Fruit fly (Drosophila melanogaster) whole organism, adult: ENCODE results near the gene edin.

Experiments
- CG11617 ChIP-seq: fragments of 200-800 bp; sonication (Bioruptor generic); optimal IDR thresholded peaks from 2 replicates; lab custom pipeline; 2017; ENCODE audit warnings: mild to moderate bottlenecking, missing biosample characterization, missing genetic modification reagents, missing genetic modification characterization
- CG14711 ChIP-seq: fragments of 200-800 bp; sonication (Bioruptor generic); optimal IDR thresholded peaks from 2 replicates; lab custom pipeline; 2018; ENCODE audit warnings: missing biosample characterization, mild to moderate bottlenecking, missing genetic modification characterization, moderate library complexity
- CG33017 ChIP-seq: fragments of 200-800 bp; sonication (Bioruptor generic); optimal IDR thresholded peaks from 2 replicates; lab custom pipeline; 2018; ENCODE audit warnings: missing biosample characterization, mild to moderate bottlenecking, missing genetic modification characterization, moderate library complexity
- CG5204 ChIP-seq: fragments of 200-800 bp; sonication (Bioruptor generic); optimal IDR thresholded peaks from 2 replicates; lab custom pipeline; 2016; ENCODE audit warnings: missing biosample characterization, missing genetic modification characterization
- CG7101 ChIP-seq: fragments of 200-800 bp; sonication (Bioruptor generic); optimal IDR thresholded peaks from 2 replicates; lab custom pipeline; 2018; ENCODE audit warnings: missing biosample characterization, mild to moderate bottlenecking, missing genetic modification characterization, moderate library complexity
- Clk ChIP-seq: fragments of 200-800 bp; sonication (Bioruptor generic); optimal IDR thresholded peaks from 2 replicates; lab custom pipeline; 2017; ENCODE audit warnings: missing biosample characterization, missing genetic modification characterization
- Hr96 ChIP-seq: fragments of 200-800 bp; sonication (Bioruptor generic); optimal IDR thresholded peaks from 2 replicates; lab custom pipeline; 2016; ENCODE audit warnings: missing biosample characterization, missing genetic modification characterization
- Mnt ChIP-seq: fragments of 200-800 bp; sonication (Bioruptor generic); optimal IDR thresholded peaks from 2 replicates; lab custom pipeline; 2016; ENCODE audit warnings: missing biosample characterization, mild to moderate bottlenecking, missing genetic modification characterization
- pad ChIP-seq: fragments of 200-800 bp; sonication (Bioruptor generic); optimal IDR thresholded peaks from 3 replicates; lab custom pipeline; 2017; ENCODE audit warnings: missing biosample characterization, missing genetic modification characterization, mild to moderate bottlenecking, moderate library complexity, missing genetic modification reagents
- tj ChIP-seq: fragments of 200-800 bp; sonication (Bioruptor generic); optimal IDR thresholded peaks from 3 replicates; lab custom pipeline; 2017; ENCODE audit warnings: missing biosample characterization, mild to moderate bottlenecking, missing genetic modification characterization, moderate library complexity
- toe ChIP-seq: fragments of 200-800 bp; sonication (Bioruptor generic); optimal IDR thresholded peaks from 2 replicates; lab custom pipeline; 2016; ENCODE audit warnings: missing biosample characterization, missing genetic modification characterization

DNA sequence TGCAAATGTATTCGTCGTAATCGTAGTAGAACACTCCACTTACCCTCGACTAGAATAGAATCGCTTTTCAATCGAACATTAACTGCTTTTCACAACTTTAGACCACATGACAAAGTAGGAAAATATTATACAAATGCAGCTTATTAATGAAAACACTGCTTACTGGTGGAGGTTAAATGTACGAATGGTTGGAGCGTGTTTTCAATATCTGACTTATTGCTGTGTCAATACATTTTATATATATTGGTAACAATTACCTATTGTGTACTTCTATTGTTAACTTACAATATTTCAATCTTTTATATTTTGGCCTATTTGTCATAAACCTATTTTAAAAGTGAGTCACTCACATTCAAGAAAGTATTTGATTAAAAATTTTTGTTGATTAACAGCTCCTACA is 45.3 kb downstream of the edin start:
- TF ChIP-seq Hr96 (GFP tag; lab: Kevin White, UChicago): no peak
- TF ChIP-seq CG33017 (tag; lab: Kevin White, UChicago): no peak
- TF ChIP-seq Clk (GFP tag; lab: Kevin White, UChicago): no peak
- TF ChIP-seq tj (GFP tag; lab: Kevin White, UChicago): no peak
- no peak for TF ChIP-seq CG11617 (GFP tag; lab: Kevin White, UChicago)
- no peak for TF ChIP-seq CG7101 (tag; lab: Kevin White, UChicago)
- TF ChIP-seq Mnt (GFP tag; lab: Kevin White, UChicago): no peak
- TF ChIP-seq toe (GFP tag; lab: Kevin White, UChicago): no peak
- TF ChIP-seq CG14711 (tag; lab: Kevin White, UChicago): no peak
- TF ChIP-seq pad (GFP tag; lab: Kevin White, UChicago): no peak
- TF ChIP-seq CG5204 (GFP tag; lab: Kevin White, UChicago): no peak
